Worm (Caenorhabditis elegans) whole organism, L2 larva: ENCODE data around the gene M05D6.8.

Experiments used
- C34F6.9 ChIP-seq: fragments of 150-350 bp; optimal IDR thresholded peaks from 2 replicates; lab custom pipeline; 2014; ENCODE audit warnings: missing biosample characterization, missing genetic modification characterization
- F13H6.1 ChIP-seq: sonication (generic microtip); optimal IDR thresholded peaks from 2 replicates; lab custom pipeline; 2016; ENCODE audit warnings: missing genetic modification characterization, missing compliant biosample characterization
- R02D3.7 ChIP-seq: fragments of 150-350 bp; optimal IDR thresholded peaks from 2 replicates; lab custom pipeline; 2014; ENCODE audit warnings: missing biosample characterization, missing genetic modification characterization
- Y55F3AM.14 ChIP-seq: fragments of 200-800 bp; sonication (Bioruptor generic); optimal IDR thresholded peaks from 2 replicates; lab custom pipeline; 2018; ENCODE audit warnings: mild to moderate bottlenecking, missing genetic modification characterization, missing compliant biosample characterization
- ZK546.5 ChIP-seq: sonication (generic microtip); optimal IDR thresholded peaks from 2 replicates; lab custom pipeline; 2017; ENCODE audit warnings: missing biosample characterization, missing genetic modification characterization
- alr-1 ChIP-seq: fragments of 150-350 bp; optimal IDR thresholded peaks from 2 replicates; lab custom pipeline; 2014; ENCODE audit warnings: missing biosample characterization, missing genetic modification characterization
- aly-2 ChIP-seq: fragments of 150-350 bp; optimal IDR thresholded peaks from 2 replicates; lab custom pipeline; 2014; ENCODE audit warnings: missing biosample characterization, missing genetic modification characterization
- ama-1 ChIP-seq: fragments of 150-350 bp; optimal IDR thresholded peaks from 2 replicates; lab custom pipeline; 2018; ENCODE audit warnings: inconsistent platforms
- ceh-16 ChIP-seq: fragments of 150-350 bp; optimal IDR thresholded peaks from 2 replicates; lab custom pipeline; 2014; ENCODE audit warnings: missing biosample characterization, missing genetic modification characterization
- crh-2 ChIP-seq: sonication (generic microtip); optimal IDR thresholded peaks from 2 replicates; lab custom pipeline; 2017; ENCODE audit warnings: missing biosample characterization, missing genetic modification characterization
- dmd-4 ChIP-seq: sonication (generic microtip); optimal IDR thresholded peaks from 2 replicates; lab custom pipeline; 2017; ENCODE audit warnings: missing biosample characterization, missing genetic modification characterization
- egl-27 ChIP-seq: sonication (generic microtip); optimal IDR thresholded peaks from 3 replicates; lab custom pipeline; 2017; ENCODE audit warnings: missing biosample characterization, missing genetic modification reagents, missing genetic modification characterization
- elt-1 ChIP-seq: fragments of 150-350 bp; optimal IDR thresholded peaks from 2 replicates; lab custom pipeline; 2014; ENCODE audit warnings: missing biosample characterization, missing genetic modification characterization
- gmeb-1 ChIP-seq: fragments of 150-350 bp; optimal IDR thresholded peaks from 2 replicates; lab custom pipeline; 2014; ENCODE audit warnings: missing biosample characterization, missing genetic modification characterization
- lin-11 ChIP-seq: fragments of 150-350 bp; sonication (generic microtip); optimal IDR thresholded peaks from 2 replicates; lab custom pipeline; 2014; ENCODE audit warnings: missing biosample characterization, missing genetic modification characterization, inconsistent platforms, mixed read lengths
- lin-13 ChIP-seq: fragments of 150-350 bp; optimal IDR thresholded peaks from 2 replicates; lab custom pipeline; 2014; ENCODE audit warnings: missing biosample characterization, missing genetic modification reagents, missing genetic modification characterization
- mdl-1 ChIP-seq, 2 experiments: fragments of 150-350 bp in 1 of 2; sonication (generic microtip) in 1 of 2; optimal IDR thresholded peaks; 2 replicates each; lab custom pipeline; 2017; ENCODE audit warnings: missing biosample characterization in 2 of 2, missing genetic modification characterization in 2 of 2
- nhr-12 ChIP-seq: fragments of 150-350 bp; optimal IDR thresholded peaks from 2 replicates; lab custom pipeline; 2014; ENCODE audit warnings: missing biosample characterization, missing genetic modification characterization
- nhr-129 ChIP-seq: fragments of 150-350 bp; optimal IDR thresholded peaks from 2 replicates; lab custom pipeline; 2014; ENCODE audit warnings: missing biosample characterization, missing genetic modification characterization
- nhr-25 ChIP-seq: fragments of 150-350 bp; sonication (generic microtip); optimal IDR thresholded peaks from 3 replicates; lab custom pipeline; 2014; ENCODE audit warnings: missing biosample characterization, missing genetic modification characterization
- nhr-6 ChIP-seq: fragments of 150-350 bp; optimal IDR thresholded peaks from 2 replicates; lab custom pipeline; 2014; ENCODE audit warnings: missing biosample characterization, missing genetic modification characterization
- nhr-77 ChIP-seq: fragments of 150-350 bp; optimal IDR thresholded peaks from 2 replicates; lab custom pipeline; 2014; ENCODE audit warnings: missing biosample characterization, missing genetic modification characterization
- peb-1 ChIP-seq: fragments of 150-350 bp; optimal IDR thresholded peaks from 2 replicates; lab custom pipeline; 2014; ENCODE audit warnings: missing biosample characterization, missing genetic modification characterization
- unc-55 ChIP-seq: fragments of 150-350 bp; sonication (generic microtip); optimal IDR thresholded peaks from 3 replicates; lab custom pipeline; 2014; ENCODE audit warnings: missing biosample characterization, missing genetic modification reagents, missing genetic modification characterization
- zag-1 ChIP-seq: fragments of 150-350 bp; optimal IDR thresholded peaks from 2 replicates; lab custom pipeline; 2014; ENCODE audit warnings: missing biosample characterization, missing genetic modification characterization

M05D6.8 gene

DNA sequence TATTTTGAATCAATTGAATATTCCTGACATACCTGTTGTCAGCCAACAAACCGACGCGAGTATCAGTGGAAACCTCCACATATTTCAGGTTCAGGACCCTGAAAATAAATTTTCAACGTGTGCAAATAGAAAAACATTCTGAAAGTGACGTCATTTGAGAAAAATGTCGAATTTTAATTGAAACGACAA lies 42.4 kb downstream of the M05D6.8 start, which contains the start of gene F14E5.2:
Gene F14E5.2 (minus strand): TSS at position 101 of the 189 bp plus-strand sequence.
- TF ChIP-seq elt-1 (tag; lab: Kevin White, UChicago) (no peak), ceh-16 (tag; lab: Kevin White, UChicago) (no peak), lin-13 (GFP tag; lab: Kevin White, UChicago) (no peak), nhr-25 (no peak), gmeb-1 (no peak), F13H6.1 (tag; lab: Kevin White, UChicago) (no peak), lin-11 (tag; lab: Kevin White, UChicago) (no peak), nhr-77 (tag; lab: Kevin White, UChicago) (no peak), ZK546.5 (tag; lab: Kevin White, UChicago) (no peak), ama-1 (lab: Kevin White, UChicago) (no peak), peb-1 (tag; lab: Kevin White, UChicago) (no peak), egl-27 (tag; lab: Kevin White, UChicago) (no peak)
- TF ChIP-seq, all 48 proteins: peak for 0

DNA sequence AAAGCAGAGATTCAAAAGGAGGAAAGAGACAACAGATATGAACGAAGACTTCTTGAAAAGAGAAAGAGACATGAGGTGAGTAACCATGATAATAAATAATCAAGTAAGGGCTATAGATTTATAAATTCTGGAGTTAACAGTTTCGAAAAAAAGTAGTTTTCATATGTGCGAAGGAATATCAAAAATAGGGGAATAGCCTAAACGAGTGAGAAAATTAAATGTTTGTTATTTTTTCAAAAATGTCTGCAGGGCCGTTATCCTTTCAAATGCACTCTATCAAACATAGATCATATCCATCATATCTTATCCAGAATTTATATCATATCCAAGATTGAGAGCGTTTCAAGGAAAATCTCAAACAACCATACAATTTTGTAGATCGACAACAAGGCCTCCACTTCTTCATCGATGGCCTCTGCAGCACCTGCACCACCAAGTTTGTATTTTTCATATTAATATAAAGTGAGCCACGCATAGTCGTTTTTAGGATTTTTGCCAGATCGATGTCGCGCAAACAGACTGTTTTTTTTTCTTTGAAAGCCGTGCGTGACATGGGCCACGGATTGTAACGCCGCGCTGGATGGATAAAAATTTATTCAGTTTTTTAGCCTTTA lies 50.2 kb downstream of the M05D6.8 start:
- TF ChIP-seq aly-2 (tag; lab: Kevin White, UChicago) (no peak), zag-1 (tag; lab: Kevin White, UChicago) (no peak), dmd-4 (tag; lab: Kevin White, UChicago) (no peak), C34F6.9 (tag; lab: Kevin White, UChicago) (no peak), crh-2 (tag; lab: Kevin White, UChicago) (no peak), nhr-25 (peak; percentile 85), peb-1 (tag; lab: Kevin White, UChicago) (no peak), mdl-1 (tag; optimal IDR thresholded peaks at IDR 0.05; lab: Kevin White, UChicago) (no peak), nhr-129 (tag; lab: Kevin White, UChicago) (no peak), unc-55 (no peak), R02D3.7 (tag; lab: Kevin White, UChicago) (no peak), nhr-12 (tag; lab: Kevin White, UChicago) (peak; percentile 85), alr-1 (no peak), nhr-6 (tag; lab: Kevin White, UChicago) (no peak), ZK546.5 (tag; lab: Kevin White, UChicago) (no peak), Y55F3AM.14 (GFP tag; lab: Kevin White, UChicago) (no peak), lin-11 (tag; lab: Kevin White, UChicago) (no peak)
